Fruit fly (Drosophila melanogaster): Measurements from ENCODE around the gene Edg84A.
A peak's percentile ranks its signal among the peaks of the same experiment; 100 is the strongest.

Edg84A gene

DNA sequence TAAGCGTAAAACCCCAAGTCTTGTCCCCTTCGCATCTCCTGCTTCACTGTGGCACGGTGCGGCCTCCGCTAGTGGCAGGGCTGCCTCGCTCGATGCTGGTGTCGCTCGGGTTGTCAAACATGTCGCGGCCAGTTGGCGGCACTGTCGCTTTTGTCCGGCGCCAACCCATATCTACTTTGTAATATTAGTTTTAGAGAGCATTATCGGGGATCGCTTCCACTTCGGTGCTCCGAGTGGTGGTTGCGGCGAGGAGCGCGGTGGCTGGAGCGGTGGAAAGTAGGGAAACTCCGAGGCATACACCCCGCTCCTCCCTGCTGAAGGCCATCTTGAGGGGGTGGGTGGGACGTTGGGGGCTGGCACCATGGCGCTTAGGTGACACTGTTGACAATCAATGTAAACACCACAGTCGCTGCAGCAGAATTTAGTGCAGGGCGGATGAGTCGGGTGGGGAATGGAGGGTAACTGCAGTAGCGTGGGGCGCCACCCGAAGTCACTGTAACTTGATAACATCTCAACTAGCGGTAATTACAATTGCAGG lies 19.1 kb upstream of the Edg84A start (continued):
- TF ChIP-seq seq (GFP tag; IDR thresholded peaks at IDR 0.05): 0 out of 2 replicates have a peak, but pooled peaks have one; percentile 20
- peak; percentile 69 for TF ChIP-seq grn (GFP tag; optimal IDR thresholded peaks at IDR 0.05)
- TF ChIP-seq dati (GFP tag; IDR thresholded peaks at IDR 0.05): peak; percentile 32; the same call in 1 of the 2 replicates
- no peak for TF ChIP-seq CHES-1-like (GFP tag; optimal IDR thresholded peaks at IDR 0.05)
- TF ChIP-seq zfh1 (GFP tag; IDR thresholded peaks at IDR 0.05): peak; percentile 66
- peak; percentile 57 for TF ChIP-seq org-1 (GFP tag; optimal IDR thresholded peaks at IDR 0.05)
- peak; percentile 49 for TF ChIP-seq Lhr (GFP tag; optimal IDR thresholded peaks at IDR 0.05)
- peak; percentile 44 for TF ChIP-seq CG6813 (GFP tag; optimal IDR thresholded peaks at IDR 0.05)
- TF ChIP-seq CG18262 (tag; optimal IDR thresholded peaks at IDR 0.05): peak; percentile 55
- no peak for TF ChIP-seq CG6272 (GFP tag; IDR thresholded peaks at IDR 0.05)
- TF ChIP-seq ewg (GFP tag; optimal IDR thresholded peaks at IDR 0.05): peak; percentile 32
- no peak for TF ChIP-seq CG11398 (GFP tag; optimal IDR thresholded peaks at IDR 0.05)
- peak; percentile 31 for TF ChIP-seq CG14710 (tag; optimal IDR thresholded peaks at IDR 0.05)
- peak; percentile 76; the same call in 2 of the 3 replicates for TF ChIP-seq otp (GFP tag; IDR thresholded peaks at IDR 0.05)
- no peak for TF ChIP-seq CG12219 (GFP tag; optimal IDR thresholded peaks at IDR 0.05)
- TF ChIP-seq CG10267 (tag; optimal IDR thresholded peaks at IDR 0.05): no peak
- TF ChIP-seq CG5180 (GFP tag; optimal IDR thresholded peaks at IDR 0.05): peak; percentile 90
- TF ChIP-seq CG17385 (GFP tag; optimal IDR thresholded peaks at IDR 0.05): no peak
- TF ChIP-seq CG7987 (GFP tag; optimal IDR thresholded peaks at IDR 0.05): peak; percentile 17
- peak in 1 of 2 experiments; percentile 8 for TF ChIP-seq crp (GFP tag; optimal IDR thresholded peaks at IDR 0.05)
- peak; percentile 26 for TF ChIP-seq CG10431 (GFP tag; optimal IDR thresholded peaks at IDR 0.05)
- peak; percentile 53 for TF ChIP-seq CG17328 (GFP tag; IDR thresholded peaks at IDR 0.05)
- no peak for TF ChIP-seq NFAT (GFP tag; IDR thresholded peaks at IDR 0.05)
- TF ChIP-seq gfzf (GFP tag; optimal IDR thresholded peaks at IDR 0.05): no peak
- 0 out of 2 replicates have a peak, but pooled peaks have one; percentile 28 for TF ChIP-seq sisA (GFP tag; IDR thresholded peaks at IDR 0.05)
- TF ChIP-seq CG4328 (GFP tag; optimal IDR thresholded peaks at IDR 0.05): peak; percentile 6
- TF ChIP-seq croc (GFP tag; conservative IDR thresholded peaks at IDR 0.05): no peak
- TF ChIP-seq crc (GFP tag; optimal IDR thresholded peaks at IDR 0.05): no peak
- TF ChIP-seq CG4820 (GFP tag; optimal IDR thresholded peaks at IDR 0.05): no peak
- no peak for TF ChIP-seq unpg (GFP tag; optimal IDR thresholded peaks at IDR 0.05)
- no peak for TF ChIP-seq CG2120 (GFP tag; optimal IDR thresholded peaks at IDR 0.05)
- TF ChIP-seq CG15696 (tag; optimal IDR thresholded peaks at IDR 0.05): peak; percentile 71
- TF ChIP-seq cas (GFP tag; IDR thresholded peaks at IDR 0.05): 0 out of 2 replicates have a peak, but pooled peaks have one; percentile 6
- TF ChIP-seq da (GFP tag; optimal IDR thresholded peaks at IDR 0.05): no peak
- peak; percentile 13 for TF ChIP-seq CG30431 (GFP tag; optimal IDR thresholded peaks at IDR 0.05)
- no peak for TF ChIP-seq CG7372 (GFP tag; IDR thresholded peaks at IDR 0.05)
- TF ChIP-seq CG10462 (GFP tag; optimal IDR thresholded peaks at IDR 0.05): no peak
- TF ChIP-seq lab (GFP tag; optimal IDR thresholded peaks at IDR 0.05): peak; percentile 68
- no peak for TF ChIP-seq Antp (GFP tag; optimal IDR thresholded peaks at IDR 0.05)
- TF ChIP-seq CG15601 (tag; optimal IDR thresholded peaks at IDR 0.05): peak; percentile 52
- 0 out of 2 replicates have a peak, but pooled peaks have one; percentile 22 for TF ChIP-seq ranshi (GFP tag; IDR thresholded peaks at IDR 0.05)
- no peak for TF ChIP-seq MBD-R2 (GFP tag; IDR thresholded peaks at IDR 0.05)
- peak; percentile 42; the same call in 1 of the 2 replicates for TF ChIP-seq sim (GFP tag; IDR thresholded peaks at IDR 0.05)
- no peak for TF ChIP-seq NC2α (GFP tag; optimal IDR thresholded peaks at IDR 0.05)
- no peak for TF ChIP-seq Eip74EF (GFP tag; optimal IDR thresholded peaks at IDR 0.05)
- peak; percentile 61 for TF ChIP-seq fd64A (GFP tag; optimal IDR thresholded peaks at IDR 0.05)
- TF ChIP-seq ara (GFP tag; IDR thresholded peaks at IDR 0.05): peak; percentile 69
- peak in 1 of 2 experiments; percentile 57 for TF ChIP-seq bsh (GFP tag; optimal IDR thresholded peaks at IDR 0.05)
- TF ChIP-seq luna (GFP tag; optimal IDR thresholded peaks at IDR 0.05): no peak

Data from whole organism, embryonic.